Comparison of ENCODE assay signal across 5 worm cellular contexts in the genomic region with DNA sequence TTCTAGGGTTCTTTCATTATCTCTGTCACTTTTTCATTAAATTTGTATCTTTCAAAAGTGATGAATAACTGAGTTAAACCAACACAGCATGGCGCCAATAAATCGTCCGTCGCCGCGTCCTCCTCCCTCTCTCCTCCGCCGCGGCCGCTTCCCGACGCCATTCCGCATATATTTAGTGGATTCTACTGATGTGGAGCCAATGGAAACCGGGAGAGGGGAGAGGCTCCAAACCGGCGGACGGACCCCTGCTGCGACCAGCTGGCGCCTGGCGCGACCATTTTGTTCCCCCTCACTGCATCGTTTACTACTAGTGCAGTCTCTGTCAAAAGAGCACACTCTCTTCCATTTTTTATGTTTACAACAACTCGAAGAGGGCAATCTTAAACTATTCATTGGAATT.
TF ChIP-seq lines count a peak whose summit lies in the region.

No protein-coding gene starts in this region.

TF ChIP-seq in whole organism, L2 larva, 48 proteins besides CTCF, POLR2A, EP300 and RAD21:
- TF ChIP-seq lsy-2 (tag; optimal IDR thresholded peaks at IDR 0.05; lab: Kevin White, UChicago) (peak in 1 of 2 experiments; percentile 25), C34F6.9 (tag; optimal IDR thresholded peaks at IDR 0.05; lab: Kevin White, UChicago) (peak; percentile 20), lin-11 (tag; optimal IDR thresholded peaks at IDR 0.05; lab: Kevin White, UChicago) (no peak), nhr-237 (tag; optimal IDR thresholded peaks at IDR 0.05; lab: Kevin White, UChicago) (no peak)

TF ChIP-seq in whole organism, L3 larva, 47 proteins besides CTCF, POLR2A, EP300 and RAD21:
- TF ChIP-seq nhr-76 (tag; optimal IDR thresholded peaks at IDR 0.05; lab: Kevin White, UChicago) (no peak), lin-39 (tag; optimal IDR thresholded peaks at IDR 0.05; lab: Kevin White, UChicago) (peak; percentile 66), nfya-1 (tag; optimal IDR thresholded peaks at IDR 0.05; lab: Kevin White, UChicago; ENCODE audit: insufficient read depth) (peak; percentile 43), hmg-11 (tag; optimal IDR thresholded peaks at IDR 0.05; lab: Kevin White, UChicago) (peak; percentile 6), egl-5 (tag; optimal IDR thresholded peaks at IDR 0.05; lab: Kevin White, UChicago) (peak; percentile 26), pha-4 (tag; optimal IDR thresholded peaks at IDR 0.05; lab: Kevin White, UChicago) (no peak)
TF ChIP-seq in whole organism, L3 larva: peak in this region for 4.

TF ChIP-seq in whole organism, L4 larva, 104 proteins besides CTCF, POLR2A, EP300 and RAD21 (continues in another document):
- TF ChIP-seq lin-13 (GFP tag; optimal IDR thresholded peaks at IDR 0.05; lab: Kevin White, UChicago) (no peak), daf-16 (GFP tag; optimal IDR thresholded peaks at IDR 0.05; lab: Kevin White, UChicago) (peak in 1 of 2 experiments; percentile 67), daf-16 (tag; optimal IDR thresholded peaks at IDR 0.05; lab: Kevin White, UChicago) (peak; percentile 12), Y75B8A.6 (GFP tag; IDR thresholded peaks at IDR 0.05; lab: Robert Waterston, UW) (no peak), F26F4.8 (GFP tag; conservative IDR thresholded peaks at IDR 0.05; lab: Robert Waterston, UW) (no peak), nhr-76 (tag; optimal IDR thresholded peaks at IDR 0.05; lab: Kevin White, UChicago) (no peak), snpc-4 (tag; optimal IDR thresholded peaks at IDR 0.05; lab: Kevin White, UChicago) (no peak), ZK546.5 (tag; optimal IDR thresholded peaks at IDR 0.05; lab: Kevin White, UChicago) (no peak), spr-3 (GFP tag; optimal IDR thresholded peaks at IDR 0.05; lab: Kevin White, UChicago) (no peak), aly-2 (tag; optimal IDR thresholded peaks at IDR 0.05; lab: Kevin White, UChicago) (no peak), ceh-28 (tag; optimal IDR thresholded peaks at IDR 0.05; lab: Kevin White, UChicago) (no peak), egl-27 (tag; optimal IDR thresholded peaks at IDR 0.05; lab: Kevin White, UChicago) (no peak), saeg-2 (GFP tag; IDR thresholded peaks at IDR 0.05; lab: Robert Waterston, UW) (no peak), ceh-32 (tag; optimal IDR thresholded peaks at IDR 0.05; lab: Kevin White, UChicago; ENCODE audit: poor library complexity) (no peak), lin-38 (GFP tag; IDR thresholded peaks at IDR 0.05; lab: Robert Waterston, UW) (no peak), madf-5 (GFP tag; IDR thresholded peaks at IDR 0.05; lab: Robert Waterston, UW) (no peak), egl-43 (GFP tag; IDR thresholded peaks at IDR 0.05; lab: Robert Waterston, UW) (0 out of 2 replicates have a peak, but pooled peaks have one; percentile 23), F44E2.7 (GFP tag; IDR thresholded peaks at IDR 0.05; lab: Robert Waterston, UW) (no peak), set-16 (GFP tag; IDR thresholded peaks at IDR 0.05; lab: Robert Waterston, UW) (peak; percentile 92), Y105C5A.15 (GFP tag; IDR thresholded peaks at IDR 0.05; lab: Robert Waterston, UW) (no peak), zag-1 (tag; optimal IDR thresholded peaks at IDR 0.05; lab: Kevin White, UChicago) (no peak), snpc-1.2 (GFP tag; IDR thresholded peaks at IDR 0.05; lab: Robert Waterston, UW) (no peak), nhr-25 (tag; optimal IDR thresholded peaks at IDR 0.05; lab: Kevin White, UChicago; ENCODE audit: borderline replicate concordance, insufficient read depth) (no peak), gei-8 (GFP tag; optimal IDR thresholded peaks at IDR 0.05; lab: Kevin White, UChicago) (no peak), aha-1 (tag; lab: Kevin White, UChicago) (peak; percentile 66), Y48G9A.11 (GFP tag; IDR thresholded peaks at IDR 0.05; lab: Robert Waterston, UW) (no peak)

TF ChIP-seq in whole organism, late embryonic, 69 proteins besides CTCF, POLR2A, EP300 and RAD21:
- TF ChIP-seq elt-4 (tag; optimal IDR thresholded peaks at IDR 0.05; lab: Kevin White, UChicago) (peak; percentile 20), sox-2 (GFP tag; IDR thresholded peaks at IDR 0.05; lab: Robert Waterston, UW) (no peak)

TF ChIP-seq in whole organism, young adult, 124 proteins besides CTCF, POLR2A, EP300 and RAD21:
- TF ChIP-seq zfh-2 (GFP tag; conservative IDR thresholded peaks at IDR 0.05; lab: Robert Waterston, UW) (peak; percentile 91), T07F8.4 (tag; optimal IDR thresholded peaks at IDR 0.05; lab: Kevin White, UChicago) (no peak), akir-1 (GFP tag; optimal IDR thresholded peaks at IDR 0.05; lab: Kevin White, UChicago) (no peak), egrh-3 (GFP tag; IDR thresholded peaks at IDR 0.05; lab: Robert Waterston, UW) (peak; percentile 69; the same call in 1 of the 2 replicates), atf-7 (tag; optimal IDR thresholded peaks at IDR 0.05; lab: Kevin White, UChicago) (no peak), nhr-27 (tag; optimal IDR thresholded peaks at IDR 0.05; lab: Kevin White, UChicago) (no peak)
